Fruit fly (Drosophila melanogaster) whole organism, embryonic: ENCODE measurements around the gene CG9240.

ENCODE experiments used
- Adf1 ChIP-seq: fragments of 200-800 bp; sonication (Bioruptor generic); IDR thresholded peaks from 2 replicates; pipeline ENCODE4 v1.3.6; 2022; ENCODE audit warnings: missing biosample characterization, missing genetic modification characterization
- CG10209 ChIP-seq: fragments of 200-800 bp; sonication (Bioruptor generic); optimal IDR thresholded peaks from 3 replicates; lab custom pipeline; 2017; ENCODE audit warnings: missing biosample characterization, mild to moderate bottlenecking, missing genetic modification characterization, missing genetic modification reagents
- CG10366 ChIP-seq: fragments of 200-800 bp; sonication (Bioruptor generic); IDR thresholded peaks from 2 replicates; pipeline ENCODE4 v1.3.6; 2022; ENCODE audit warnings: missing biosample characterization, missing genetic modification characterization
- CG12236 ChIP-seq: fragments of 200-800 bp; sonication (Bioruptor generic); optimal IDR thresholded peaks from 2 replicates; lab custom pipeline; 2016; ENCODE audit warnings: missing biosample characterization, missing genetic modification characterization
- CG12299 ChIP-seq: fragments of 200-800 bp; sonication (Bioruptor generic); optimal IDR thresholded peaks from 2 replicates; lab custom pipeline; 2018; ENCODE audit warnings: missing biosample characterization, mild to moderate bottlenecking, missing genetic modification characterization
- CG14441 ChIP-seq: fragments of 200-800 bp; sonication (Bioruptor generic); IDR thresholded peaks from 2 replicates; pipeline ENCODE4 v1.3.6; 2022; ENCODE audit warnings: missing biosample characterization, missing genetic modification characterization
- CG1647 ChIP-seq: fragments of 200-800 bp; sonication (Bioruptor generic); optimal IDR thresholded peaks from 3 replicates; lab custom pipeline; 2016; ENCODE audit warnings: missing biosample characterization, missing genetic modification characterization
- CG18011 ChIP-seq: fragments of 200-800 bp; sonication (Bioruptor generic); optimal IDR thresholded peaks from 2 replicates; lab custom pipeline; 2017; ENCODE audit warnings: missing biosample characterization, missing genetic modification characterization, mild to moderate bottlenecking, moderate library complexity, missing genotype
- CG1832 ChIP-seq: fragments of 200-800 bp; sonication (Bioruptor generic); optimal IDR thresholded peaks from 2 replicates; lab custom pipeline; 2017; ENCODE audit warnings: missing biosample characterization, mild to moderate bottlenecking, missing genetic modification characterization, inconsistent platforms
- CG2120 ChIP-seq: fragments of 200-800 bp; sonication (Bioruptor generic); optimal IDR thresholded peaks from 3 replicates; lab custom pipeline; 2016; ENCODE audit warnings: missing biosample characterization, missing genetic modification characterization
- CG31441 ChIP-seq: fragments of 200-800 bp; sonication (Bioruptor generic); IDR thresholded peaks from 2 replicates; pipeline ENCODE4 v1.3.6; 2022; ENCODE audit warnings: missing biosample characterization, missing genetic modification characterization
- CG34422 ChIP-seq: fragments of 200-800 bp; sonication (Bioruptor generic); IDR thresholded peaks from 3 replicates; pipeline ENCODE4 v1.3.6; 2022; ENCODE audit warnings: missing biosample characterization, missing genetic modification characterization
- CG6175 ChIP-seq: fragments of 200-800 bp; sonication (Bioruptor generic); IDR thresholded peaks from 3 replicates; pipeline ENCODE4 v1.3.6; 2022; ENCODE audit warnings: missing biosample characterization, missing genetic modification characterization
- CG7556 ChIP-seq: fragments of 200-800 bp; sonication (Bioruptor generic); optimal IDR thresholded peaks from 2 replicates; lab custom pipeline; 2017; ENCODE audit warnings: missing biosample characterization, mild to moderate bottlenecking, missing genetic modification characterization
- CG7745 ChIP-seq: fragments of 200-800 bp; sonication (Bioruptor generic); optimal IDR thresholded peaks from 2 replicates; lab custom pipeline; 2018; ENCODE audit warnings: missing biosample characterization, mild to moderate bottlenecking, missing genetic modification characterization, moderate library complexity
- CG7928 ChIP-seq: fragments of 200-800 bp; sonication (Bioruptor generic); optimal IDR thresholded peaks from 2 replicates; lab custom pipeline; 2017; ENCODE audit warnings: missing biosample characterization, mild to moderate bottlenecking, missing genetic modification characterization
- CG8290 ChIP-seq, 3 experiments: fragments of 200-800 bp; sonication (Bioruptor generic); optimal IDR thresholded peaks; 2 replicates each; lab custom pipeline; 2016 to 2019; ENCODE audit warnings: missing biosample characterization in 3 of 3, missing genetic modification characterization in 3 of 3, mild to moderate bottlenecking in 2 of 3, moderate library complexity in 1 of 3
- CG8944 ChIP-seq: fragments of 200-800 bp; sonication (Bioruptor generic); optimal IDR thresholded peaks from 3 replicates; lab custom pipeline; 2016; ENCODE audit warnings: missing biosample characterization, missing genetic modification characterization
- D19A ChIP-seq: fragments of 200-800 bp; optimal IDR thresholded peaks from 3 replicates; lab custom pipeline; 2019; ENCODE audit warnings: missing biosample characterization, mild to moderate bottlenecking, missing genetic modification characterization, moderate library complexity
- Doc3 ChIP-seq: fragments of 200-800 bp; sonication (Bioruptor generic); IDR thresholded peaks from 3 replicates; pipeline ENCODE4 v1.3.6; 2022; ENCODE audit warnings: missing biosample characterization, missing genetic modification characterization; ENCODE audit not compliant: partially characterized antibody
- Fer2 ChIP-seq: fragments of 200-800 bp; sonication (Bioruptor generic); optimal IDR thresholded peaks from 2 replicates; lab custom pipeline; 2018; ENCODE audit warnings: missing biosample characterization, mild to moderate bottlenecking, missing genetic modification characterization, moderate library complexity
- Fer3 ChIP-seq: fragments of 200-800 bp; sonication (Bioruptor generic); optimal IDR thresholded peaks from 2 replicates; lab custom pipeline; 2018; ENCODE audit warnings: missing biosample characterization, mild to moderate bottlenecking, missing genetic modification characterization, moderate library complexity
- H2.0 ChIP-seq: fragments of 200-800 bp; sonication (Bioruptor generic); IDR thresholded peaks from 2 replicates; pipeline ENCODE4 v1.3.6; 2022; ENCODE audit warnings: missing biosample characterization, missing genetic modification characterization
- Hey ChIP-seq: fragments of 200-800 bp; sonication (Bioruptor generic); optimal IDR thresholded peaks from 3 replicates; lab custom pipeline; 2018; ENCODE audit warnings: missing biosample characterization, mild to moderate bottlenecking, missing genetic modification characterization
- HmgZ ChIP-seq: fragments of 200-800 bp; sonication (Bioruptor generic); optimal IDR thresholded peaks from 2 replicates; lab custom pipeline; 2018; ENCODE audit warnings: missing biosample characterization, mild to moderate bottlenecking, missing genetic modification characterization
- Jarid2 ChIP-seq: fragments of 200-800 bp; sonication (Bioruptor generic); optimal IDR thresholded peaks from 3 replicates; lab custom pipeline; 2017; ENCODE audit warnings: mild to moderate bottlenecking, missing biosample characterization, missing genetic modification reagents, missing genetic modification characterization
- MTF-1 ChIP-seq: fragments of 200-800 bp; sonication (Bioruptor generic); optimal IDR thresholded peaks from 2 replicates; lab custom pipeline; 2018; ENCODE audit warnings: missing biosample characterization, mild to moderate bottlenecking, missing genetic modification characterization, borderline replicate concordance
- NC2α ChIP-seq: fragments of 200-800 bp; sonication (Bioruptor generic); optimal IDR thresholded peaks from 2 replicates; lab custom pipeline; 2016; ENCODE audit warnings: missing biosample characterization, missing genetic modification characterization
- Oaz ChIP-seq: fragments of 200-800 bp; sonication (Bioruptor generic); IDR thresholded peaks from 2 replicates; pipeline ENCODE4 v1.3.6; 2022; ENCODE audit warnings: missing biosample characterization, missing genetic modification characterization
- Taf1 ChIP-seq: fragments of 200-800 bp; sonication (Bioruptor generic); IDR thresholded peaks from 2 replicates; pipeline ENCODE4 v1.3.6; 2022; ENCODE audit warnings: missing biosample characterization, missing genetic modification characterization
- aop ChIP-seq: fragments of 200-800 bp; sonication (Bioruptor generic); IDR thresholded peaks from 2 replicates; pipeline ENCODE4 v1.3.6; 2022; ENCODE audit warnings: missing biosample characterization, missing genetic modification characterization
- cato ChIP-seq: fragments of 200-800 bp; sonication (Bioruptor generic); optimal IDR thresholded peaks from 2 replicates; lab custom pipeline; 2016; ENCODE audit warnings: missing biosample characterization, missing genetic modification characterization, borderline replicate concordance
- cwo ChIP-seq: fragments of 200-800 bp; sonication (Bioruptor generic); optimal IDR thresholded peaks from 3 replicates; lab custom pipeline; 2017; ENCODE audit warnings: missing biosample characterization, missing genetic modification characterization, mild to moderate bottlenecking, moderate library complexity, missing genetic modification reagents
- ems ChIP-seq: fragments of 200-800 bp; sonication (Bioruptor generic); optimal IDR thresholded peaks from 3 replicates; lab custom pipeline; 2016; ENCODE audit warnings: missing biosample characterization, missing genetic modification characterization
- en ChIP-seq: fragments of 200-800 bp; sonication (Bioruptor generic); optimal IDR thresholded peaks from 2 replicates; lab custom pipeline; 2016; ENCODE audit warnings: missing biosample characterization, missing genetic modification characterization
- fd96Cb ChIP-seq: fragments of 200-800 bp; sonication (Bioruptor generic); optimal IDR thresholded peaks from 2 replicates; lab custom pipeline; 2018; ENCODE audit warnings: missing biosample characterization, mild to moderate bottlenecking, missing genetic modification characterization, moderate library complexity
- gcm ChIP-seq: fragments of 200-800 bp; sonication (Bioruptor generic); optimal IDR thresholded peaks from 2 replicates; lab custom pipeline; 2019; ENCODE audit warnings: missing biosample characterization, mild to moderate bottlenecking, missing genetic modification characterization, moderate library complexity
- gem ChIP-seq: fragments of 200-800 bp; sonication (Bioruptor generic); optimal IDR thresholded peaks from 2 replicates; lab custom pipeline; 2019; ENCODE audit warnings: missing biosample characterization, mild to moderate bottlenecking, missing genetic modification characterization, moderate library complexity
- lilli ChIP-seq: fragments of 200-800 bp; sonication (Bioruptor generic); optimal IDR thresholded peaks from 3 replicates; lab custom pipeline; 2016; ENCODE audit warnings: missing biosample characterization, missing genetic modification characterization
- pb ChIP-seq: fragments of 200-800 bp; sonication (Bioruptor generic); optimal IDR thresholded peaks from 3 replicates; lab custom pipeline; 2016; ENCODE audit warnings: missing biosample characterization, missing genetic modification characterization
- pnt ChIP-seq: fragments of 200-800 bp; sonication (Bioruptor generic); optimal IDR thresholded peaks from 3 replicates; lab custom pipeline; 2016; ENCODE audit warnings: missing biosample characterization, missing genetic modification characterization
- salm ChIP-seq: fragments of 200-800 bp; sonication (Bioruptor generic); optimal IDR thresholded peaks from 2 replicates; lab custom pipeline; 2018; ENCODE audit warnings: missing biosample characterization, mild to moderate bottlenecking, missing genetic modification characterization
- sc ChIP-seq, 3 experiments: fragments of >200 bp in 2 of 3; fragments of 200-800 bp in 1 of 3; sonication (Bioruptor generic) in 1 of 3; optimal IDR thresholded peaks; 2 replicates in 2 of 3; 3 replicates in 1 of 3; lab custom pipeline; 2017; ENCODE audit warnings: mild to moderate bottlenecking in 1 of 3, missing biosample characterization in 1 of 3, missing genetic modification characterization in 1 of 3, missing genetic modification reagents in 1 of 3
- schlank ChIP-seq: fragments of 200-800 bp; sonication (Bioruptor generic); optimal IDR thresholded peaks from 2 replicates; lab custom pipeline; 2018; ENCODE audit warnings: missing biosample characterization, mild to moderate bottlenecking, missing genetic modification characterization
- scrt ChIP-seq: fragments of 200-800 bp; sonication (Bioruptor generic); optimal IDR thresholded peaks from 2 replicates; lab custom pipeline; 2018; ENCODE audit warnings: missing biosample characterization, mild to moderate bottlenecking, missing genetic modification characterization, moderate library complexity
- sens-2 ChIP-seq: fragments of 200-800 bp; sonication (Bioruptor generic); IDR thresholded peaks from 2 replicates; pipeline ENCODE4 v1.3.6; 2022; ENCODE audit warnings: missing biosample characterization, missing genetic modification characterization
- shn ChIP-seq: fragments of 200-800 bp; sonication (Bioruptor generic); optimal IDR thresholded peaks from 3 replicates; lab custom pipeline; 2016; ENCODE audit warnings: missing biosample characterization, missing genetic modification characterization
- so ChIP-seq: fragments of 200-800 bp; sonication (Bioruptor generic); IDR thresholded peaks from 3 replicates; pipeline ENCODE4 v1.3.6; 2022; ENCODE audit warnings: missing biosample characterization, missing genetic modification characterization
- zfh1 ChIP-seq: fragments of 200-800 bp; sonication (Bioruptor generic); IDR thresholded peaks from 3 replicates; pipeline ENCODE4 v1.3.6; 2022; ENCODE audit warnings: missing biosample characterization, missing genetic modification characterization

CG9240 gene

DNA sequence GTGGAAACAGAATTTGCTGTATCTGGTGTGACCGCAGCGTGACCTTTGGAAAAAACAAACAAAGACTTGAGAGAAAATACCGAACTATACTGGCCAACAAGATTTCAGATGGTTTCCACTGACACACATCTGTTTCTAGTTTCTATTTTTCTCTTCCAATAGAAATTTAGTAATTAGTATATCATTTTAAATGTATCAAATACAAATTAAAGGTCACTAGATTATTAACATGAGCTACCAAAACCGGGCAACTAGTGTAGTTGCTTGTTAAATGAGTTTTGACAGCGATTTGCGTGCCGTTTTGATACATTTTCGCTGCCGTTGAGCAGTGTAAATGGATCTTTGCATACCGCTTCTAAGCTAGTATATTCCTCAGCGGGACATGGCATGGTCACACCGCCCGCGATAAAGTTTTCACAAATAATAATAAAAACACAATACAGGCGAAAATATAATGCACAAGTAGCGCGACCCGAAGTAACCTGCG, 2.7 kb upstream of the CG9240 start, which contains the start of the genes Pis and Hap40 (continued):
- TF ChIP-seq salm (peak; percentile 27), CG1832 (GFP tag; lab: Kevin White, UChicago) (no peak), NC2α (GFP tag; lab: Kevin White, UChicago) (no peak), lilli (GFP tag; lab: Kevin White, UChicago) (peak; percentile 77), CG10366 (GFP tag; lab: Robert Waterston, UW) (peak; percentile 62; the same call in 1 of the 2 replicates), CG12236 (no peak), aop (GFP tag; lab: Robert Waterston, UW) (no peak), CG12299 (peak; percentile 33), CG31441 (GFP tag; lab: Robert Waterston, UW) (peak; percentile 75), fd96Cb (peak; percentile 70), CG2120 (GFP tag; lab: Kevin White, UChicago) (peak; percentile 81), shn (peak; percentile 41), CG6175 (GFP tag; lab: Robert Waterston, UW) (no peak), ems (GFP tag; lab: Kevin White, UChicago) (peak; percentile 34), schlank (tag; lab: Kevin White, UChicago) (peak; percentile 1), cwo (GFP tag; lab: Kevin White, UChicago) (no peak), Taf1 (GFP tag; lab: Robert Waterston, UW) (no peak; the same call in 1 of the 2 replicates), pnt (GFP tag; lab: Kevin White, UChicago) (peak; percentile 73), Oaz (GFP tag; lab: Robert Waterston, UW) (0 out of 2 replicates have a peak, but pooled peaks have one; percentile 34), CG34422 (GFP tag; lab: Robert Waterston, UW) (peak; percentile 61; the same call in 2 of the 3 replicates), D19A (tag; lab: Kevin White, UChicago) (peak; percentile 51), HmgZ (tag; lab: Kevin White, UChicago) (peak; percentile 69), CG7745 (no peak), en (GFP tag; lab: Kevin White, UChicago) (no peak), CG1647 (GFP tag; lab: Kevin White, UChicago) (peak; percentile 48), CG14441 (GFP tag; lab: Robert Waterston, UW) (peak; percentile 74), Jarid2 (GFP tag; lab: Kevin White, UChicago) (no peak), Adf1 (GFP tag; lab: Robert Waterston, UW) (0 out of 2 replicates have a peak, but pooled peaks have one; percentile 24), CG10209 (peak; percentile 61), CG7928 (GFP tag; lab: Kevin White, UChicago) (peak; percentile 37), CG8944 (GFP tag; lab: Kevin White, UChicago) (peak; percentile 40), gcm (GFP tag; lab: Kevin White, UChicago) (peak; percentile 18), H2.0 (GFP tag; lab: Robert Waterston, UW) (peak; percentile 26; the same call in 1 of the 2 replicates), cato (GFP tag; lab: Kevin White, UChicago) (peak; percentile 46), CG18011 (GFP tag; lab: Kevin White, UChicago) (no peak), so (GFP tag; lab: Robert Waterston, UW) (0 out of 3 replicates have a peak, but pooled peaks have one; percentile 33), pb (GFP tag; lab: Kevin White, UChicago) (no peak), sens-2 (GFP tag; lab: Robert Waterston, UW) (no peak), gem (peak; percentile 84), CG7556 (GFP tag; lab: Kevin White, UChicago) (peak; percentile 47), Fer3 (tag; lab: Kevin White, UChicago) (peak; percentile 66), Fer2 (tag; lab: Kevin White, UChicago) (peak; percentile 64), zfh1 (GFP tag; lab: Robert Waterston, UW) (peak; percentile 67; the same call in 2 of the 3 replicates), Hey (tag; lab: Kevin White, UChicago) (no peak), Doc3 (GFP tag; lab: Robert Waterston, UW) (no peak), sc (optimal IDR thresholded peaks at IDR 0.05; lab: Kevin White, UChicago) (no peak), sc (GFP tag; optimal IDR thresholded peaks at IDR 0.05; lab: Kevin White, UChicago) (peak; percentile 40), scrt (GFP tag; lab: Kevin White, UChicago) (no peak), CG8290 (GFP tag; optimal IDR thresholded peaks at IDR 0.05; lab: Kevin White, UChicago) (peak; percentile 37), CG8290 (tag; optimal IDR thresholded peaks at IDR 0.05; lab: Kevin White, UChicago) (no peak), MTF-1 (GFP tag; lab: Kevin White, UChicago) (no peak)
